Worm (Caenorhabditis elegans): ENCODE results near the gene cest-1.1.

The cest-1.1 gene

DNA sequence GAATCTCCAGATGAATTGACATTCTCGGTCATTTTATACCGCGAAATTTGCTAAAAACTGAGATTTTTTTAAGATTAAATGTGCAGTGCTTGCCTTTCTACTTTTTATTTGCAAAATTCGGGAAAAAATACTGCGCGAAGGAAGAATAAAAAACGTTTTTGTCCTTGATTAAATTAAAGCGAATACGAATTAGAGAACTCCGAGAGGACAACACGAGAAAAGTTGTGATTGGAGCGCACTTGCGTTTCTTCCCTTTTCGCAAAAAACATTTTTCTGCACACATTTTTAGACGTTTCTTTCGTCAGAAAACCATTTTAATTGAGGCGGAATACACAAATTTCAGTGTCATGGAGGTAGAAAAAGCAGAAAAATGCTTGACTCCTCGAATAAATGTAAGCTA is 18.9 kb upstream of the cest-1.1 start, which contains the start of the genes trm-1 and ints-2:
trm-1 (minus strand) TSS at position 175 of the 400 bp plus-strand sequence.
ints-2 (plus strand) TSS at position 249 of the 400 bp plus-strand sequence.
- TF ChIP-seq alr-1 (tag; optimal IDR thresholded peaks at IDR 0.05; ENCODE audit: borderline replicate concordance): no peak
- TF ChIP-seq snu-23 (GFP tag; optimal IDR thresholded peaks at IDR 0.05): peak; percentile 73
- TF ChIP-seq lin-14 (GFP tag; optimal IDR thresholded peaks at IDR 0.05): peak; percentile 83
- TF ChIP-seq swsn-7 (tag; optimal IDR thresholded peaks at IDR 0.05): peak; percentile 71
- TF ChIP-seq efl-3 (GFP tag; optimal IDR thresholded peaks at IDR 0.05): no peak
- no peak for TF ChIP-seq sup-37 (GFP tag; optimal IDR thresholded peaks at IDR 0.05)
- TF ChIP-seq nhr-28 (tag; optimal IDR thresholded peaks at IDR 0.05): no peak
- TF ChIP-seq pax-3 (tag; optimal IDR thresholded peaks at IDR 0.05): no peak
- no peak for TF ChIP-seq fkh-4 (tag; optimal IDR thresholded peaks at IDR 0.05; ENCODE audit: borderline replicate concordance)
- TF ChIP-seq jun-1 (tag; optimal IDR thresholded peaks at IDR 0.05): no peak
- TF ChIP-seq nhr-237 (tag; optimal IDR thresholded peaks at IDR 0.05): no peak
- no peak for TF ChIP-seq elt-2 (tag; optimal IDR thresholded peaks at IDR 0.05)
- peak; percentile 78 to 79 for TF ChIP-seq efl-1 (optimal IDR thresholded peaks at IDR 0.05)
- peak; percentile 73 to 97 for TF ChIP-seq efl-1 (GFP tag; optimal IDR thresholded peaks at IDR 0.05 in 1 of 2)
- no peak for TF ChIP-seq unc-62 (GFP tag; optimal IDR thresholded peaks at IDR 0.05)
- TF ChIP-seq C34B4.2 (tag; optimal IDR thresholded peaks at IDR 0.05): no peak
- no peak for TF ChIP-seq nhr-84 (tag; optimal IDR thresholded peaks at IDR 0.05)
- TF ChIP-seq Y116A8C.19 (tag; optimal IDR thresholded peaks at IDR 0.05; ENCODE audit: borderline replicate concordance): no peak
- peak; percentile 41 for TF ChIP-seq unc-86 (tag; optimal IDR thresholded peaks at IDR 0.05)
- no peak for TF ChIP-seq ceh-63 (GFP tag; optimal IDR thresholded peaks at IDR 0.05)
- no peak for TF ChIP-seq nhr-11 (tag; optimal IDR thresholded peaks at IDR 0.05)
- peak; percentile 84 for TF ChIP-seq nhr-71 (tag; optimal IDR thresholded peaks at IDR 0.05)
- peak; percentile 52 for TF ChIP-seq nhr-19 (GFP tag; conservative IDR thresholded peaks at IDR 0.05)
- peak; percentile 39 for TF ChIP-seq ceh-90 (tag; optimal IDR thresholded peaks at IDR 0.05)
- TF ChIP-seq egl-27 (tag; optimal IDR thresholded peaks at IDR 0.05): no peak
- peak; percentile 51 for TF ChIP-seq irx-1 (tag; optimal IDR thresholded peaks at IDR 0.05)
- peak; percentile 67 for TF ChIP-seq tbx-2 (tag; optimal IDR thresholded peaks at IDR 0.05)
- TF ChIP-seq hlh-17 (GFP tag; optimal IDR thresholded peaks at IDR 0.05; ENCODE audit: borderline replicate concordance): no peak
- peak; percentile 45 for TF ChIP-seq grh-1 (GFP tag; IDR thresholded peaks at IDR 0.05)
- no peak for TF ChIP-seq hlh-4 (tag; optimal IDR thresholded peaks at IDR 0.05)
- peak; percentile 44 for TF ChIP-seq zip-4 (GFP tag; optimal IDR thresholded peaks at IDR 0.05)
- TF ChIP-seq ama-1 (optimal IDR thresholded peaks at IDR 0.05): no peak
- peak in 1 of 6 experiments; percentile 5 for TF ChIP-seq elt-3 (tag; optimal IDR thresholded peaks at IDR 0.05)
- TF ChIP-seq aha-1 (tag; optimal IDR thresholded peaks at IDR 0.05): no peak
- TF ChIP-seq nhr-12 (tag; optimal IDR thresholded peaks at IDR 0.05): no peak
- no peak for TF ChIP-seq ets-5 (GFP tag; IDR thresholded peaks at IDR 0.05)
- TF ChIP-seq unc-30 (tag; optimal IDR thresholded peaks at IDR 0.05): no peak
- TF ChIP-seq hpl-2 (GFP tag; optimal IDR thresholded peaks at IDR 0.05): no peak
- TF ChIP-seq lin-13 (GFP tag; optimal IDR thresholded peaks at IDR 0.05): peak; percentile 41
- TF ChIP-seq ces-1 (GFP tag; optimal IDR thresholded peaks at IDR 0.05): no peak
- peak; percentile 50 for TF ChIP-seq vab-15 (tag; optimal IDR thresholded peaks at IDR 0.05)
- TF ChIP-seq tlp-1 (tag; optimal IDR thresholded peaks at IDR 0.05): no peak
- TF ChIP-seq aly-2 (tag; optimal IDR thresholded peaks at IDR 0.05): peak; percentile 21
- peak; percentile 68 for TF ChIP-seq nhr-20 (tag; optimal IDR thresholded peaks at IDR 0.05)
- peak; percentile 70 to 82 for TF ChIP-seq lin-35 (GFP tag; optimal IDR thresholded peaks at IDR 0.05)
- TF ChIP-seq mdl-1 (tag; optimal IDR thresholded peaks at IDR 0.05): peak in 1 of 2 experiments; percentile 28
- no peak for TF ChIP-seq mab-9 (GFP tag; IDR thresholded peaks at IDR 0.05)
- peak; percentile 81 for TF ChIP-seq nhr-47 (tag; optimal IDR thresholded peaks at IDR 0.05)
- TF ChIP-seq rnt-1 (tag; optimal IDR thresholded peaks at IDR 0.05): peak; percentile 89
- peak; percentile 40 for TF ChIP-seq lir-3 (tag; optimal IDR thresholded peaks at IDR 0.05; ENCODE audit: poor library complexity)
- peak; percentile 12 for TF ChIP-seq C04F5.9 (tag; optimal IDR thresholded peaks at IDR 0.05)
- no peak for TF ChIP-seq sptf-1 (tag; optimal IDR thresholded peaks at IDR 0.05)
- peak; percentile 72 for TF ChIP-seq ceh-8 (GFP tag; optimal IDR thresholded peaks at IDR 0.05)
